Fruit fly (Drosophila melanogaster) whole organism, adult: ENCODE measurements around the gene Fim.

Experiments used
- CG11617 ChIP-seq: fragments of 200-800 bp; sonication (Bioruptor generic); optimal IDR thresholded peaks from 2 replicates; lab custom pipeline; 2017; ENCODE audit warnings: mild to moderate bottlenecking, missing biosample characterization, missing genetic modification reagents, missing genetic modification characterization
- CG12768 ChIP-seq: fragments of 200-800 bp; sonication (Bioruptor generic); optimal IDR thresholded peaks from 2 replicates; lab custom pipeline; 2017; ENCODE audit warnings: missing biosample characterization, missing genetic modification characterization, mild to moderate bottlenecking, moderate library complexity, missing genetic modification reagents
- CG14711 ChIP-seq: fragments of 200-800 bp; sonication (Bioruptor generic); optimal IDR thresholded peaks from 2 replicates; lab custom pipeline; 2018; ENCODE audit warnings: missing biosample characterization, mild to moderate bottlenecking, missing genetic modification characterization, moderate library complexity
- CG1620 ChIP-seq: fragments of 200-800 bp; sonication (Bioruptor generic); optimal IDR thresholded peaks from 2 replicates; lab custom pipeline; 2016; ENCODE audit warnings: missing biosample characterization, missing genetic modification characterization
- CG33017 ChIP-seq: fragments of 200-800 bp; sonication (Bioruptor generic); optimal IDR thresholded peaks from 2 replicates; lab custom pipeline; 2018; ENCODE audit warnings: missing biosample characterization, mild to moderate bottlenecking, missing genetic modification characterization, moderate library complexity
- CG5204 ChIP-seq: fragments of 200-800 bp; sonication (Bioruptor generic); optimal IDR thresholded peaks from 2 replicates; lab custom pipeline; 2016; ENCODE audit warnings: missing biosample characterization, missing genetic modification characterization
- CG7045 ChIP-seq: fragments of 200-800 bp; sonication (Bioruptor generic); optimal IDR thresholded peaks from 2 replicates; lab custom pipeline; 2017; ENCODE audit warnings: missing biosample characterization, mild to moderate bottlenecking, missing genetic modification characterization
- CG7101 ChIP-seq: fragments of 200-800 bp; sonication (Bioruptor generic); optimal IDR thresholded peaks from 2 replicates; lab custom pipeline; 2018; ENCODE audit warnings: missing biosample characterization, mild to moderate bottlenecking, missing genetic modification characterization, moderate library complexity
- Clk ChIP-seq: fragments of 200-800 bp; sonication (Bioruptor generic); optimal IDR thresholded peaks from 2 replicates; lab custom pipeline; 2017; ENCODE audit warnings: missing biosample characterization, missing genetic modification characterization
- Crg-1 ChIP-seq: fragments of 200-800 bp; sonication (Bioruptor generic); optimal IDR thresholded peaks from 2 replicates; lab custom pipeline; 2016; ENCODE audit warnings: missing biosample characterization, missing genetic modification characterization
- Hr96 ChIP-seq: fragments of 200-800 bp; sonication (Bioruptor generic); optimal IDR thresholded peaks from 2 replicates; lab custom pipeline; 2016; ENCODE audit warnings: missing biosample characterization, missing genetic modification characterization
- Mnt ChIP-seq: fragments of 200-800 bp; sonication (Bioruptor generic); optimal IDR thresholded peaks from 2 replicates; lab custom pipeline; 2016; ENCODE audit warnings: missing biosample characterization, mild to moderate bottlenecking, missing genetic modification characterization
- bab1 ChIP-seq: fragments of 200-800 bp; sonication (Bioruptor generic); optimal IDR thresholded peaks from 3 replicates; lab custom pipeline; 2019; ENCODE audit warnings: missing biosample characterization, mild to moderate bottlenecking, missing genetic modification characterization, moderate library complexity
- cic ChIP-seq: fragments of 200-800 bp; sonication (Bioruptor generic); optimal IDR thresholded peaks from 2 replicates; lab custom pipeline; 2017; ENCODE audit warnings: missing biosample characterization, mild to moderate bottlenecking, missing genetic modification characterization, moderate library complexity
- cnc ChIP-seq, 2 experiments: fragments of >200 bp; optimal IDR thresholded peaks; 2 replicates each; lab custom pipeline; 2017
- kay ChIP-seq: fragments of 200-800 bp; sonication (Bioruptor generic); peaks from one replicate; lab custom pipeline; 2016; ENCODE audit warnings: missing biosample characterization, missing genetic modification characterization, borderline replicate concordance
- ovo ChIP-seq: fragments of 200-800 bp; sonication (Bioruptor generic); optimal IDR thresholded peaks from 2 replicates; lab custom pipeline; 2016; ENCODE audit warnings: missing biosample characterization, missing genetic modification characterization
- pad ChIP-seq: fragments of 200-800 bp; sonication (Bioruptor generic); optimal IDR thresholded peaks from 3 replicates; lab custom pipeline; 2017; ENCODE audit warnings: missing biosample characterization, missing genetic modification characterization, mild to moderate bottlenecking, moderate library complexity, missing genetic modification reagents
- tj ChIP-seq: fragments of 200-800 bp; sonication (Bioruptor generic); optimal IDR thresholded peaks from 3 replicates; lab custom pipeline; 2017; ENCODE audit warnings: missing biosample characterization, mild to moderate bottlenecking, missing genetic modification characterization, moderate library complexity
- toe ChIP-seq: fragments of 200-800 bp; sonication (Bioruptor generic); optimal IDR thresholded peaks from 2 replicates; lab custom pipeline; 2016; ENCODE audit warnings: missing biosample characterization, missing genetic modification characterization

Gene Fim

dm6 chrX:17254094-17254493 is 47.6 kb downstream of the Fim start:
- TF ChIP-seq Clk (GFP tag; lab: Kevin White, UChicago), result no peak
- no peak for TF ChIP-seq Hr96 (GFP tag; lab: Kevin White, UChicago)
- no peak for TF ChIP-seq CG11617 (GFP tag; lab: Kevin White, UChicago)
- no peak for TF ChIP-seq ovo (GFP tag; lab: Kevin White, UChicago)
- TF ChIP-seq toe (GFP tag; lab: Kevin White, UChicago), result no peak
- TF ChIP-seq CG7101, result no peak
- no peak for TF ChIP-seq pad (GFP tag; lab: Kevin White, UChicago)
- no peak for TF ChIP-seq bab1 (GFP tag; lab: Kevin White, UChicago)
- no peak for TF ChIP-seq cnc (optimal IDR thresholded peaks at IDR 0.05; lab: Kevin White, UChicago)
- no peak for TF ChIP-seq Crg-1 (GFP tag; lab: Kevin White, UChicago)
- no peak for TF ChIP-seq tj
- TF ChIP-seq CG14711 (tag; lab: Kevin White, UChicago), result no peak
- TF ChIP-seq CG1620 (GFP tag; lab: Kevin White, UChicago), result no peak
- TF ChIP-seq kay (GFP tag; lab: Kevin White, UChicago), result no peak
- TF ChIP-seq cic (GFP tag; lab: Kevin White, UChicago), result no peak
- TF ChIP-seq CG33017 (tag; lab: Kevin White, UChicago), result no peak

DNA sequence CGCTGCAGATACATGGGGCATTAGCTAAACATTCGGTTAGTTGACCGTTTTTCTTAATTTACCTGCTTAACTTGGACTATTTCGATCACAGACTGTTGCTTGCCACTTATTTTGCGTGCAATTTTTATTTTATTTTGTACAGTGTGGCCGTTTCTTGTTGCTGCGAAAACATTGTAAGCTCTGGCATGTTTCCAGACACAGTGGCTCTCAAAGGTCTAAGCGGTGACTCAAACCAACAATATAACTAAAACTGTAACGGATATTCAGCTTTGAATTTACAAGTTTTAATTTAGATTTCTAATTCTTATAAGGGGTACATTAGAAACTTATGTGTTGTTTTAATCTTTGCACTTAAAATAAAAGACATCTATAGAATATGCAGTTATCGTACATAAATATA is 52.4 kb downstream of the Fim start, which contains the start of gene CG8675:
Gene CG8675 (minus strand): TSS at position 177 of the 400 bp plus-strand sequence.
- no peak for TF ChIP-seq cic (GFP tag; lab: Kevin White, UChicago)
- TF ChIP-seq CG11617 (GFP tag; lab: Kevin White, UChicago), result no peak
- TF ChIP-seq cnc (optimal IDR thresholded peaks at IDR 0.05; lab: Kevin White, UChicago), result no peak
- no peak for TF ChIP-seq ovo (GFP tag; lab: Kevin White, UChicago)
- TF ChIP-seq Clk (GFP tag; lab: Kevin White, UChicago), result no peak
- no peak for TF ChIP-seq Crg-1 (GFP tag; lab: Kevin White, UChicago)
- no peak for TF ChIP-seq tj
- peak; percentile 41 for TF ChIP-seq Mnt (GFP tag; lab: Kevin White, UChicago)

DNA sequence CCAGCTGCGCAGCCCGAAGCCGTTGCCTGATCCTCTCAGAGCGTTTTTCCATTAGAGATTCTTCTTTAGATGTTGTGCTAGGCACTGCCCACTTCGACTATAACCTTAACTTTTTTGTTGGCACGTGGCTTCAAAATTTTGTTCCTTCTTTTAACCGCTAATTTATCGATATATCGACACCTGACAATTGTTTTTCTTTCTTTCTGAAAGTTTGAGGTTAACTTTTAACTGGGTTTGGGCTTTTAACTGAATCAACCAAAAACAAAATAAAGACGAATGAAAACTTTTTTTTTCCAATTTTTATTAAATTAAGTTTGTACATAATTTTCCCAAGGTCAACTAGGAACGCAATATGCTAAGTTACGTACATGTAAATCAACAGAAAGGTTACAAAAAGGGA is 54.8 kb downstream of the Fim start, which contains the start of gene CG42854:
Gene CG42854 (minus strand): TSS at position 101 of the 400 bp plus-strand sequence.
- TF ChIP-seq tj (no peak), CG12768 (GFP tag; lab: Kevin White, UChicago) (no peak), CG11617 (GFP tag; lab: Kevin White, UChicago) (no peak), cnc (optimal IDR thresholded peaks at IDR 0.05; lab: Kevin White, UChicago) (no peak), CG1620 (GFP tag; lab: Kevin White, UChicago) (no peak), CG7045 (GFP tag; lab: Kevin White, UChicago) (no peak), bab1 (GFP tag; lab: Kevin White, UChicago) (no peak), Clk (GFP tag; lab: Kevin White, UChicago) (no peak), pad (GFP tag; lab: Kevin White, UChicago) (no peak), Hr96 (GFP tag; lab: Kevin White, UChicago) (no peak), ovo (GFP tag; lab: Kevin White, UChicago) (no peak), kay (GFP tag; lab: Kevin White, UChicago) (no peak), CG7101 (no peak), CG33017 (tag; lab: Kevin White, UChicago) (no peak), toe (GFP tag; lab: Kevin White, UChicago) (no peak), CG14711 (tag; lab: Kevin White, UChicago) (no peak), CG5204 (GFP tag; lab: Kevin White, UChicago) (no peak), Crg-1 (GFP tag; lab: Kevin White, UChicago) (no peak), Mnt (GFP tag; lab: Kevin White, UChicago) (no peak)

DNA sequence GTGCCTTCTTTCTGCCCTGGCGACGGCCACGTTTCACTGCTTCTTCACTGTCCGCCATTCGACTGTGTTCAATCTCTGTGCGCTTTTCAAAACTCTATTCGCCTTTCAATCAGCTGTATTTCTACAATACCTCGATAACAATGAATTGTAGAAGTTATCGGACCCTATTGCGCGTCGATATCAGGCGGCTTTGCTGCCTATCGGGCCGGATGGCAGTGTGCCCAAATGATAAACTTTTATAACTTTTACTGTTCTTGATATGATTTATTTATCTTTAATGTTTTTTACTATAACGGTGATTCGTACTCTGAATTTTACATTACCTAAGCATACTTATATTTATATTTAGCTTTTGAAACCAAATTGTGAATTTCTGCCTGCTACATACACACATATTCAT is 56.9 kb downstream of the Fim start, which contains the start of gene CG8915:
Gene CG8915 (minus strand): TSS at position 148 of the 400 bp plus-strand sequence.
- TF ChIP-seq CG7045 (GFP tag; lab: Kevin White, UChicago) (no peak), bab1 (GFP tag; lab: Kevin White, UChicago) (peak; percentile 42), CG5204 (GFP tag; lab: Kevin White, UChicago) (peak; percentile 2)

- TF ChIP-seq CG5204 (GFP tag; lab: Kevin White, UChicago), result no peak
- no peak for TF ChIP-seq cnc (optimal IDR thresholded peaks at IDR 0.05; lab: Kevin White, UChicago)
- TF ChIP-seq CG33017 (tag; lab: Kevin White, UChicago), result no peak
- no peak for TF ChIP-seq Mnt (GFP tag; lab: Kevin White, UChicago)
- no peak for TF ChIP-seq CG12768 (GFP tag; lab: Kevin White, UChicago)
- TF ChIP-seq CG7045 (GFP tag; lab: Kevin White, UChicago), result no peak
- TF ChIP-seq Hr96 (GFP tag; lab: Kevin White, UChicago), result no peak
- no peak for TF ChIP-seq kay (GFP tag; lab: Kevin White, UChicago)
- TF ChIP-seq bab1 (GFP tag; lab: Kevin White, UChicago), result no peak
- TF ChIP-seq CG14711 (tag; lab: Kevin White, UChicago), result no peak
- no peak for TF ChIP-seq Clk (GFP tag; lab: Kevin White, UChicago)
- no peak for TF ChIP-seq CG1620 (GFP tag; lab: Kevin White, UChicago)
- TF ChIP-seq toe (GFP tag; lab: Kevin White, UChicago), result no peak
- TF ChIP-seq CG11617 (GFP tag; lab: Kevin White, UChicago), result no peak
- TF ChIP-seq pad (GFP tag; lab: Kevin White, UChicago), result no peak
- TF ChIP-seq CG7101, result no peak
- TF ChIP-seq Crg-1 (GFP tag; lab: Kevin White, UChicago), result no peak
- no peak for TF ChIP-seq tj
- no peak for TF ChIP-seq cic (GFP tag; lab: Kevin White, UChicago)
- no peak for TF ChIP-seq ovo (GFP tag; lab: Kevin White, UChicago)
Measured at dm6 chrX:17237421-17237820, 64.3 kb downstream of the Fim start.

DNA sequence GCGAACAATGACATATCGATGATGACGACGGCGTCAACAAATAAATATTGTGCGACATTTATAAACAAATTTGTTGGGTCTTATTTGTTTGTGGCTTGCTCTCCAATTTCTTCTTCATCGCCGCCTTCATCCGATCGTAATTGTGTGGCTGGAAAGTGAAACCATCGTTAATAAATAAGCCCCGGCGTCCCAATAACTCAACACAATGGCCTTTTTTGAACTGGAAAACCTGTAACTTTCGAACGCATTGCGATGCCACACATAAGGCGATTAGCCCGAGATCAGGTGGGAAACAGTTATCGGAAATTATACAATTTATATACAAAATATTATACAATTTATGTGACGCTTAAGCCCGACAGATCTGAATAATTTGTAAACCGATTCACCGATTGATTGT is 65.3 kb downstream of the Fim start:
- TF ChIP-seq CG5204 (GFP tag; lab: Kevin White, UChicago) (no peak), Clk (GFP tag; lab: Kevin White, UChicago) (no peak), toe (GFP tag; lab: Kevin White, UChicago) (no peak), bab1 (GFP tag; lab: Kevin White, UChicago) (no peak), pad (GFP tag; lab: Kevin White, UChicago) (no peak), ovo (GFP tag; lab: Kevin White, UChicago) (no peak), CG1620 (GFP tag; lab: Kevin White, UChicago) (no peak), tj (no peak), Mnt (GFP tag; lab: Kevin White, UChicago) (no peak), Crg-1 (GFP tag; lab: Kevin White, UChicago) (no peak), CG14711 (tag; lab: Kevin White, UChicago) (no peak), CG7045 (GFP tag; lab: Kevin White, UChicago) (no peak), CG33017 (tag; lab: Kevin White, UChicago) (no peak), cic (GFP tag; lab: Kevin White, UChicago) (no peak), kay (GFP tag; lab: Kevin White, UChicago) (no peak), CG12768 (GFP tag; lab: Kevin White, UChicago) (no peak), Hr96 (GFP tag; lab: Kevin White, UChicago) (no peak), cnc (optimal IDR thresholded peaks at IDR 0.05; lab: Kevin White, UChicago) (no peak)
